Worm (Caenorhabditis elegans) whole organism, mixed stage, embryonic: Measurements from ENCODE around the gene B0035.3.

ENCODE experiments used
- M03D4.4 ChIP-seq: sonication (generic microtip); optimal IDR thresholded peaks from 2 replicates; lab custom pipeline; 2017; ENCODE audit warnings: mild to moderate bottlenecking, missing genetic modification characterization, missing compliant biosample characterization
- bed-3 ChIP-seq: fragments of 200-800 bp; sonication (Bioruptor generic); optimal IDR thresholded peaks from 3 replicates; lab custom pipeline; 2018; ENCODE audit warnings: mild to moderate bottlenecking, missing genetic modification characterization, moderate library complexity, missing compliant biosample characterization
- blmp-1 ChIP-seq: fragments of 150-350 bp; optimal IDR thresholded peaks from 2 replicates; lab custom pipeline; 2014; ENCODE audit warnings: missing biosample characterization, missing genetic modification characterization
- ceh-39 ChIP-seq: fragments of 150-350 bp; optimal IDR thresholded peaks from 2 replicates; lab custom pipeline; 2014; ENCODE audit warnings: missing biosample characterization, missing genetic modification characterization
- ceh-43 ChIP-seq: fragments of 200-800 bp; sonication (Bioruptor generic); optimal IDR thresholded peaks from 2 replicates; lab custom pipeline; 2018; ENCODE audit warnings: mild to moderate bottlenecking, missing genetic modification characterization, moderate library complexity, missing compliant biosample characterization
- ceh-83 ChIP-seq: fragments of 200-800 bp; sonication (Bioruptor generic); optimal IDR thresholded peaks from 2 replicates; lab custom pipeline; 2018; ENCODE audit warnings: mild to moderate bottlenecking, missing genetic modification characterization, missing compliant biosample characterization
- ces-1 ChIP-seq: fragments of 150-350 bp; optimal IDR thresholded peaks from 2 replicates; lab custom pipeline; 2014; ENCODE audit warnings: missing biosample characterization, missing genetic modification reagents, missing genetic modification characterization
- cnd-1 ChIP-seq: fragments of 200-800 bp; sonication (Bioruptor generic); optimal IDR thresholded peaks from 2 replicates; lab custom pipeline; 2018; ENCODE audit warnings: mild to moderate bottlenecking, missing genetic modification characterization, missing compliant biosample characterization
- drap-1 ChIP-seq: fragments of 200-800 bp; sonication (Bioruptor generic); optimal IDR thresholded peaks from 3 replicates; lab custom pipeline; 2018; ENCODE audit warnings: mild to moderate bottlenecking, missing genetic modification characterization, missing compliant biosample characterization
- elt-3 ChIP-seq: fragments of 150-350 bp; optimal IDR thresholded peaks from 2 replicates; lab custom pipeline; 2014; ENCODE audit warnings: missing biosample characterization, missing genetic modification characterization
- flh-1 ChIP-seq: fragments of 200-800 bp; sonication (Bioruptor generic); optimal IDR thresholded peaks from 2 replicates; lab custom pipeline; 2018; ENCODE audit warnings: mild to moderate bottlenecking, missing genetic modification characterization, moderate library complexity, missing compliant biosample characterization
- ham-2 ChIP-seq: fragments of 200-800 bp; sonication (Bioruptor generic); optimal IDR thresholded peaks from 2 replicates; lab custom pipeline; 2018; ENCODE audit warnings: mild to moderate bottlenecking, missing genetic modification characterization, missing compliant biosample characterization
- hlh-1 ChIP-seq: fragments of 150-350 bp; optimal IDR thresholded peaks from 2 replicates; lab custom pipeline; 2014; ENCODE audit warnings: missing biosample characterization, missing genetic modification reagents, missing genetic modification characterization
- lin-13 ChIP-seq: fragments of 150-350 bp; optimal IDR thresholded peaks from 2 replicates; lab custom pipeline; 2014; ENCODE audit warnings: missing biosample characterization, missing genetic modification characterization
- lin-32 ChIP-seq: fragments of 200-800 bp; sonication (Bioruptor generic); optimal IDR thresholded peaks from 2 replicates; lab custom pipeline; 2018; ENCODE audit warnings: mild to moderate bottlenecking, missing genetic modification characterization, missing compliant biosample characterization
- lsy-2 ChIP-seq: fragments of 150-350 bp; optimal IDR thresholded peaks from 2 replicates; lab custom pipeline; 2014; ENCODE audit warnings: missing biosample characterization, missing genetic modification characterization
- mab-5 ChIP-seq: fragments of 150-350 bp; optimal IDR thresholded peaks from 2 replicates; lab custom pipeline; 2014; ENCODE audit warnings: missing biosample characterization, missing genetic modification characterization
- mep-1 ChIP-seq: fragments of 150-350 bp; optimal IDR thresholded peaks from 2 replicates; lab custom pipeline; 2017; ENCODE audit warnings: missing biosample characterization, missing genetic modification reagents, missing genetic modification characterization, inconsistent platforms
- nhr-12 ChIP-seq: fragments of 150-350 bp; optimal IDR thresholded peaks from 2 replicates; lab custom pipeline; 2014; ENCODE audit warnings: missing biosample characterization, missing genetic modification characterization
- nhr-28 ChIP-seq: fragments of 150-350 bp; optimal IDR thresholded peaks from 2 replicates; lab custom pipeline; 2014; ENCODE audit warnings: missing biosample characterization, missing genetic modification characterization
- nhr-76 ChIP-seq: sonication (generic microtip); optimal IDR thresholded peaks from 2 replicates; lab custom pipeline; 2017; ENCODE audit warnings: missing biosample characterization, missing genetic modification characterization
- sem-2 ChIP-seq: fragments of 200-800 bp; sonication (Bioruptor generic); optimal IDR thresholded peaks from 2 replicates; lab custom pipeline; 2018; ENCODE audit warnings: mild to moderate bottlenecking, missing genetic modification characterization, missing compliant biosample characterization
- snpc-4 ChIP-seq: fragments of 150-350 bp; optimal IDR thresholded peaks from 2 replicates; lab custom pipeline; 2014; ENCODE audit warnings: missing biosample characterization, missing genetic modification characterization
- sptf-1 ChIP-seq: sonication (generic microtip); optimal IDR thresholded peaks from 2 replicates; lab custom pipeline; 2017; ENCODE audit warnings: mild to moderate bottlenecking, missing genetic modification characterization, moderate library complexity, missing compliant biosample characterization
- tbx-8 ChIP-seq: fragments of 200-800 bp; sonication (Bioruptor generic); optimal IDR thresholded peaks from 2 replicates; lab custom pipeline; 2018; ENCODE audit warnings: mild to moderate bottlenecking, missing genetic modification characterization, moderate library complexity, missing compliant biosample characterization
- unc-120 ChIP-seq: sonication (generic microtip); optimal IDR thresholded peaks from 2 replicates; lab custom pipeline; 2017; ENCODE audit warnings: missing genetic modification characterization, missing compliant biosample characterization; ENCODE audit not compliant: poor library complexity, severe bottlenecking
- unc-39 ChIP-seq: fragments of 150-350 bp; optimal IDR thresholded peaks from 2 replicates; lab custom pipeline; 2014; ENCODE audit warnings: missing biosample characterization, missing genetic modification characterization
- unc-62 ChIP-seq: fragments of 150-350 bp; optimal IDR thresholded peaks from 2 replicates; lab custom pipeline; 2014; ENCODE audit warnings: missing biosample characterization, missing genetic modification reagents, missing genetic modification characterization
- zip-8 ChIP-seq: fragments of 150-350 bp; optimal IDR thresholded peaks from 2 replicates; lab custom pipeline; 2014; ENCODE audit warnings: missing biosample characterization, missing genetic modification characterization
- ztf-11 ChIP-seq: fragments of 150-350 bp; optimal IDR thresholded peaks from 2 replicates; lab custom pipeline; 2014; ENCODE audit warnings: missing biosample characterization, missing genetic modification characterization

Gene B0035.3

ce11 chrIV:11340735-11341443 lies 26.1 kb upstream of the B0035.3 start:
- no peak for TF ChIP-seq bed-3 (GFP tag; lab: Kevin White, UChicago)
- no peak for TF ChIP-seq drap-1 (GFP tag; lab: Kevin White, UChicago)

- no peak for TF ChIP-seq M03D4.4 (tag; lab: Kevin White, UChicago)
Observed at ce11 chrIV:11337021-11337420, 22.2 kb upstream of the B0035.3 start, which contains the start of gene F54E12.2. Gene F54E12.2, minus strand, starts transcription at chrIV:11337184.

- TF ChIP-seq elt-3 (no peak), mab-5 (no peak), nhr-12 (tag; lab: Kevin White, UChicago) (no peak), nhr-28 (tag; lab: Kevin White, UChicago) (no peak), ces-1 (GFP tag; lab: Kevin White, UChicago) (no peak), snpc-4 (tag; lab: Kevin White, UChicago) (no peak), lin-13 (tag; lab: Kevin White, UChicago) (no peak), tbx-8 (no peak), ceh-39 (tag; lab: Kevin White, UChicago) (no peak), ceh-43 (GFP tag; lab: Kevin White, UChicago) (no peak), cnd-1 (tag; lab: Kevin White, UChicago) (no peak), sptf-1 (tag; lab: Kevin White, UChicago) (no peak)
- TF ChIP-seq, all 35 proteins: peak for 0
Observed at ce11 chrIV:11336180-11336579, 21.4 kb upstream of the B0035.3 start.

- no peak for TF ChIP-seq unc-62
- TF ChIP-seq hlh-1 (tag; lab: Kevin White, UChicago) = no peak
- TF ChIP-seq nhr-12 (tag; lab: Kevin White, UChicago) = no peak
- TF ChIP-seq mab-5 = no peak
- no peak for TF ChIP-seq lin-32 (GFP tag; lab: Kevin White, UChicago)
- no peak for TF ChIP-seq M03D4.4 (tag; lab: Kevin White, UChicago)
- no peak for TF ChIP-seq elt-3
- TF ChIP-seq unc-120 (tag; lab: Kevin White, UChicago) = no peak
- TF ChIP-seq ztf-11 (tag; lab: Kevin White, UChicago) = no peak
- TF ChIP-seq nhr-76 (tag; lab: Kevin White, UChicago) = no peak
- no peak for TF ChIP-seq flh-1
- no peak for TF ChIP-seq mep-1 (tag; lab: Kevin White, UChicago)
- no peak for TF ChIP-seq unc-39 (tag; lab: Kevin White, UChicago)
- no peak for TF ChIP-seq bed-3 (GFP tag; lab: Kevin White, UChicago)
- TF ChIP-seq tbx-8 = no peak
- no peak for TF ChIP-seq zip-8 (tag; lab: Kevin White, UChicago)
- no peak for TF ChIP-seq ceh-83 (GFP tag; lab: Kevin White, UChicago)
- TF ChIP-seq ceh-43 (GFP tag; lab: Kevin White, UChicago) = no peak
- TF ChIP-seq lsy-2 = no peak
Observed at ce11 chrIV:11332751-11333150, 18.0 kb upstream of the B0035.3 start, which contains the start of gene sart-3. Gene sart-3, minus strand, starts transcription at chrIV:11332969.

ce11 chrIV:11329269-11329668 lies 14.5 kb upstream of the B0035.3 start, which contains the start of gene leo-1:
Gene leo-1, minus strand, starts transcription at chrIV:11329369.
- TF ChIP-seq elt-3 = no peak
- no peak for TF ChIP-seq mep-1 (tag; lab: Kevin White, UChicago)
- TF ChIP-seq M03D4.4 (tag; lab: Kevin White, UChicago) = no peak
- TF ChIP-seq ham-2 (GFP tag; lab: Kevin White, UChicago) = no peak
- TF ChIP-seq blmp-1 (tag; lab: Kevin White, UChicago) = no peak
- no peak for TF ChIP-seq flh-1
- TF ChIP-seq sem-2 (GFP tag; lab: Kevin White, UChicago) = no peak
- no peak for TF ChIP-seq unc-120 (tag; lab: Kevin White, UChicago)
- no peak for TF ChIP-seq zip-8 (tag; lab: Kevin White, UChicago)
